Worm (Caenorhabditis elegans): ENCODE results near the gene C31B8.16.

Gene C31B8.16

ce11 chrV:2929753-2930152 lies at the start of gene C31B8.16:
Gene C31B8.16 (plus strand): TSS chrV:2930053.
- TF ChIP-seq med-1 (GFP tag; optimal IDR thresholded peaks at IDR 0.05; ENCODE audit: insufficient read depth) = no peak
- TF ChIP-seq cog-1 (tag; optimal IDR thresholded peaks at IDR 0.05) = no peak
- TF ChIP-seq klf-2 (GFP tag; conservative IDR thresholded peaks at IDR 0.05) = no peak
- no peak for TF ChIP-seq ztf-23 (GFP tag; IDR thresholded peaks at IDR 0.05)
- TF ChIP-seq tab-1 (GFP tag; IDR thresholded peaks at IDR 0.05) = no peak
- TF ChIP-seq ref-1 (GFP tag; conservative IDR thresholded peaks at IDR 0.05) = no peak
- no peak for TF ChIP-seq flt-1 (GFP tag; IDR thresholded peaks at IDR 0.05)
- TF ChIP-seq T22C8.4 (GFP tag; IDR thresholded peaks at IDR 0.05) = no peak
- TF ChIP-seq ztf-29 (GFP tag; IDR thresholded peaks at IDR 0.05) = no peak

ce11 chrV:2880356-2880755 lies 49.5 kb upstream of the C31B8.16 start:
- no peak for TF ChIP-seq tab-1 (GFP tag; IDR thresholded peaks at IDR 0.05)
- no peak for TF ChIP-seq ztf-29 (GFP tag; IDR thresholded peaks at IDR 0.05)
- TF ChIP-seq med-1 (GFP tag; optimal IDR thresholded peaks at IDR 0.05; ENCODE audit: insufficient read depth) = no peak
- TF ChIP-seq flt-1 (GFP tag; IDR thresholded peaks at IDR 0.05) = no peak
- no peak for TF ChIP-seq cog-1 (tag; optimal IDR thresholded peaks at IDR 0.05)
- TF ChIP-seq klf-2 (GFP tag; conservative IDR thresholded peaks at IDR 0.05) = no peak
- no peak for TF ChIP-seq ref-1 (GFP tag; conservative IDR thresholded peaks at IDR 0.05)
- no peak for TF ChIP-seq ztf-23 (GFP tag; IDR thresholded peaks at IDR 0.05)
- no peak for TF ChIP-seq T22C8.4 (GFP tag; IDR thresholded peaks at IDR 0.05)

ce11 chrV:2881016-2881415 lies 48.8 kb upstream of the C31B8.16 start, which contains the start of gene ifc-1:
Gene ifc-1 (plus strand): TSS chrV:2881393.
- TF ChIP-seq ztf-23 (GFP tag; IDR thresholded peaks at IDR 0.05) (no peak), klf-2 (GFP tag; conservative IDR thresholded peaks at IDR 0.05) (no peak), med-1 (GFP tag; optimal IDR thresholded peaks at IDR 0.05; ENCODE audit: insufficient read depth) (no peak), ref-1 (GFP tag; conservative IDR thresholded peaks at IDR 0.05) (no peak), cog-1 (tag; optimal IDR thresholded peaks at IDR 0.05) (no peak), flt-1 (GFP tag; IDR thresholded peaks at IDR 0.05) (no peak), ztf-29 (GFP tag; IDR thresholded peaks at IDR 0.05) (no peak), T22C8.4 (GFP tag; IDR thresholded peaks at IDR 0.05) (no peak), tab-1 (GFP tag; IDR thresholded peaks at IDR 0.05) (no peak)

- no peak for TF ChIP-seq ztf-29 (GFP tag; IDR thresholded peaks at IDR 0.05)
Measured at ce11 chrV:2881565-2881964, 48.3 kb upstream of the C31B8.16 start.

- TF ChIP-seq klf-2 (GFP tag; conservative IDR thresholded peaks at IDR 0.05) = no peak
- no peak for TF ChIP-seq ref-1 (GFP tag; conservative IDR thresholded peaks at IDR 0.05)
- no peak for TF ChIP-seq T22C8.4 (GFP tag; IDR thresholded peaks at IDR 0.05)
- no peak for TF ChIP-seq tab-1 (GFP tag; IDR thresholded peaks at IDR 0.05)
- TF ChIP-seq ztf-23 (GFP tag; IDR thresholded peaks at IDR 0.05) = no peak
- TF ChIP-seq ztf-29 (GFP tag; IDR thresholded peaks at IDR 0.05) = no peak
- TF ChIP-seq med-1 (GFP tag; optimal IDR thresholded peaks at IDR 0.05; ENCODE audit: insufficient read depth) = no peak
- no peak for TF ChIP-seq flt-1 (GFP tag; IDR thresholded peaks at IDR 0.05)
- no peak for TF ChIP-seq cog-1 (tag; optimal IDR thresholded peaks at IDR 0.05)
Measured at ce11 chrV:2883097-2883496, 46.8 kb upstream of the C31B8.16 start.

- TF ChIP-seq cog-1 (tag; optimal IDR thresholded peaks at IDR 0.05) (no peak), ref-1 (GFP tag; conservative IDR thresholded peaks at IDR 0.05) (no peak), flt-1 (GFP tag; IDR thresholded peaks at IDR 0.05) (no peak), tab-1 (GFP tag; IDR thresholded peaks at IDR 0.05) (no peak), T22C8.4 (GFP tag; IDR thresholded peaks at IDR 0.05) (no peak), klf-2 (GFP tag; conservative IDR thresholded peaks at IDR 0.05) (no peak), ztf-29 (GFP tag; IDR thresholded peaks at IDR 0.05) (no peak)
Measured at ce11 chrV:2884411-2884810, 45.4 kb upstream of the C31B8.16 start, which contains the start of gene sre-24. Gene sre-24 (plus strand): TSS chrV:2884711.

ce11 chrV:2888265-2888664 lies 41.6 kb upstream of the C31B8.16 start:
- no peak for TF ChIP-seq ztf-23 (GFP tag; IDR thresholded peaks at IDR 0.05)

ce11 chrV:2888681-2889080 lies 41.2 kb upstream of the C31B8.16 start, which contains the start of gene srw-4:
Gene srw-4 (minus strand): TSS chrV:2888781.
- TF ChIP-seq ztf-29 (GFP tag; IDR thresholded peaks at IDR 0.05) (no peak), cog-1 (tag; optimal IDR thresholded peaks at IDR 0.05) (no peak), tab-1 (GFP tag; IDR thresholded peaks at IDR 0.05) (no peak), ztf-23 (GFP tag; IDR thresholded peaks at IDR 0.05) (no peak), flt-1 (GFP tag; IDR thresholded peaks at IDR 0.05) (no peak)

- TF ChIP-seq T22C8.4 (GFP tag; IDR thresholded peaks at IDR 0.05) = no peak
- no peak for TF ChIP-seq klf-2 (GFP tag; conservative IDR thresholded peaks at IDR 0.05)
- no peak for TF ChIP-seq ref-1 (GFP tag; conservative IDR thresholded peaks at IDR 0.05)
Measured at ce11 chrV:2891927-2892326, 37.9 kb upstream of the C31B8.16 start, which contains the start of gene F37B4.15. Gene F37B4.15 (plus strand): TSS chrV:2892227.

ce11 chrV:2892976-2893375 lies 36.9 kb upstream of the C31B8.16 start, which contains the start of gene srh-127:
Gene srh-127 (plus strand): TSS chrV:2893276.
- TF ChIP-seq ztf-29 (GFP tag; IDR thresholded peaks at IDR 0.05) (no peak), cog-1 (tag; optimal IDR thresholded peaks at IDR 0.05) (no peak), klf-2 (GFP tag; conservative IDR thresholded peaks at IDR 0.05) (no peak), T22C8.4 (GFP tag; IDR thresholded peaks at IDR 0.05) (no peak), ref-1 (GFP tag; conservative IDR thresholded peaks at IDR 0.05) (no peak), med-1 (GFP tag; optimal IDR thresholded peaks at IDR 0.05; ENCODE audit: insufficient read depth) (no peak), ztf-23 (GFP tag; IDR thresholded peaks at IDR 0.05) (no peak), tab-1 (GFP tag; IDR thresholded peaks at IDR 0.05) (no peak), flt-1 (GFP tag; IDR thresholded peaks at IDR 0.05) (no peak)

ce11 chrV:2896198-2896660 lies 33.6 kb upstream of the C31B8.16 start, which contains the start of gene pals-32:
Gene pals-32 (plus strand): TSS chrV:2896610.
- no peak for TF ChIP-seq klf-2 (GFP tag; conservative IDR thresholded peaks at IDR 0.05)
- no peak for TF ChIP-seq ztf-29 (GFP tag; IDR thresholded peaks at IDR 0.05)
- no peak for TF ChIP-seq flt-1 (GFP tag; IDR thresholded peaks at IDR 0.05)
- no peak for TF ChIP-seq ref-1 (GFP tag; conservative IDR thresholded peaks at IDR 0.05)
- TF ChIP-seq cog-1 (tag; optimal IDR thresholded peaks at IDR 0.05) = no peak
- TF ChIP-seq tab-1 (GFP tag; IDR thresholded peaks at IDR 0.05) = no peak
- no peak for TF ChIP-seq T22C8.4 (GFP tag; IDR thresholded peaks at IDR 0.05)
- no peak for TF ChIP-seq med-1 (GFP tag; optimal IDR thresholded peaks at IDR 0.05; ENCODE audit: insufficient read depth)
- no peak for TF ChIP-seq ztf-23 (GFP tag; IDR thresholded peaks at IDR 0.05)

Measured in whole organism, midembryonic.